Worm (Caenorhabditis elegans): ENCODE results near the gene F31E3.2.

Gene F31E3.2

ce11 chrIII:6988060-6988459 is 14.3 kb downstream of the F31E3.2 start:
- TF ChIP-seq dao-5 (tag; optimal IDR thresholded peaks at IDR 0.05), result no peak
- no peak for TF ChIP-seq him-1 (tag; optimal IDR thresholded peaks at IDR 0.05)
- TF ChIP-seq W03F9.2 (tag; optimal IDR thresholded peaks at IDR 0.05), result no peak

ce11 chrIII:6989201-6989600 is 15.4 kb downstream of the F31E3.2 start:
- TF ChIP-seq W03F9.2 (tag; optimal IDR thresholded peaks at IDR 0.05), result peak; percentile 10
- TF ChIP-seq dao-5 (tag; optimal IDR thresholded peaks at IDR 0.05), result no peak

DNA sequence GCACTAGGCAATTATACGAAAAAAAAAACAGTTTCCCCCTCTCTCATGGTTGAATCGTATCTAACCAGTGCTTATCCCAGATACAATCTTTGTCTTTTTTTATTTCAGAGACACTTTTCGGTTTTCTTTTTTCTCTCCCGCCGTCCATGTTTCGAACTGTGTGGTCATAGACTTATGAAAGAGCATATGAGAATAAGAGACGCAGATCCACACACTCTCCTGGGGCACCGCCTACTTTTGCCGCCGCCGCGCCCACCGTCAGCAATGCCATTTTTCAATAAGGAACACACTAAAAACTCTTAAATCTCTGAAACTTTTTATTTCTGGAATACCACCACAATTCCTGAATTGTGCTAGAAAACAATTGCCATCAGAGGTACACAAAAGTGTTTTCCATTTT is 16.1 kb downstream of the F31E3.2 start, which contains the start of gene prk-1:
Gene prk-1, plus strand, starts transcription at position 269 of the 400 bp plus-strand sequence.
- TF ChIP-seq him-1 (tag; optimal IDR thresholded peaks at IDR 0.05), result no peak
- no peak for TF ChIP-seq dao-5 (tag; optimal IDR thresholded peaks at IDR 0.05)
- TF ChIP-seq W03F9.2 (tag; optimal IDR thresholded peaks at IDR 0.05), result no peak

ce11 chrIII:6991465-6991864 is 17.7 kb downstream of the F31E3.2 start:
- TF ChIP-seq dao-5 (tag; optimal IDR thresholded peaks at IDR 0.05) (no peak), him-1 (tag; optimal IDR thresholded peaks at IDR 0.05) (no peak), W03F9.2 (tag; optimal IDR thresholded peaks at IDR 0.05) (no peak)

ce11 chrIII:6992496-6992895 is 18.7 kb downstream of the F31E3.2 start:
- TF ChIP-seq dao-5 (tag; optimal IDR thresholded peaks at IDR 0.05), result no peak
- TF ChIP-seq W03F9.2 (tag; optimal IDR thresholded peaks at IDR 0.05), result no peak
- no peak for TF ChIP-seq him-1 (tag; optimal IDR thresholded peaks at IDR 0.05)

ce11 chrIII:6993179-6993578 is 19.4 kb downstream of the F31E3.2 start:
- TF ChIP-seq W03F9.2 (tag; optimal IDR thresholded peaks at IDR 0.05), result no peak
- TF ChIP-seq dao-5 (tag; optimal IDR thresholded peaks at IDR 0.05), result no peak
- TF ChIP-seq him-1 (tag; optimal IDR thresholded peaks at IDR 0.05), result no peak

DNA sequence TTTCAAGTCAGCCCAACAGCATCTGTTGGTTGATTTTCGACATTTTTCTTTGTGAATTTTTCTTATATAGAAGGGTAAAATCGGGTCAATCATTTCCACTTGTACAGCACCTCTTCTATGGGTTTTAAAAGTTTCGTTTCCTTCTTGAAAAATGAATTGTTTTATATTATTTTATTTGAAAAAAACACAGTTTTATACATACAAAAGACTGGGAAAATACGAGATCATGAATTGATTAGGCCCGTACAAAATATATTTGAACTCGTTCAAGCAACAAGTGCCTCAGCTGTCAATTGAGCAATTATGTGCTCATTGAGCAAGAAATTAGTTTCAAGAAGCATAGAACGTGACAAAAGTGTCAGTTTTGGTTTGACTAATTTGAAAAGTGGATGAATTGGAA is 28.4 kb downstream of the F31E3.2 start:
- no peak for TF ChIP-seq him-1 (tag; optimal IDR thresholded peaks at IDR 0.05)
- TF ChIP-seq dao-5 (tag; optimal IDR thresholded peaks at IDR 0.05), result no peak
- TF ChIP-seq W03F9.2 (tag; optimal IDR thresholded peaks at IDR 0.05), result no peak

ce11 chrIII:7005350-7005749 is 31.6 kb downstream of the F31E3.2 start, which contains the start of gene C06E8.5:
Gene C06E8.5, minus strand, starts transcription at chrIII:7005450.
- TF ChIP-seq him-1 (tag; optimal IDR thresholded peaks at IDR 0.05) (no peak), dao-5 (tag; optimal IDR thresholded peaks at IDR 0.05) (no peak), W03F9.2 (tag; optimal IDR thresholded peaks at IDR 0.05) (no peak)

DNA sequence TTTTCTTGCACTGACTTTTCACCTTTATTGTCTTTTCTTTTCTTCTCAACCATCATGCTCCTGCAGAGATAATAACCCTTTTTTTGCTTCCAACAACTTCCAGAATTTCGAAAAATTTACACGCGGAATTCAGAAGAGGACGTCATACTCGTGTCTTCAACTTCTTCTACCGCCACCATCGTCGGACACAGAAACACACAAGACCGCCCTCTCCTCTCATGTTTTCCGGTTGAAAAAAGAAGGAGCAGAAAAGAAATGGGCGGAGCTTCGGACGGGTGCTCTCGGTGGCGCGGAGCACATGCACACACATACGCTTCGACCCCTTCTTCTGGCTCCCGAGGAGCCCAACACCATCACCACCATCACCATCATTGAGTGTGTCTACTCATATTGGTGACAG is 35.1 kb downstream of the F31E3.2 start, which contains the start of gene lgc-38:
Gene lgc-38, plus strand, starts transcription at position 301 of the 400 bp plus-strand sequence.
- no peak for TF ChIP-seq him-1 (tag; optimal IDR thresholded peaks at IDR 0.05)

DNA sequence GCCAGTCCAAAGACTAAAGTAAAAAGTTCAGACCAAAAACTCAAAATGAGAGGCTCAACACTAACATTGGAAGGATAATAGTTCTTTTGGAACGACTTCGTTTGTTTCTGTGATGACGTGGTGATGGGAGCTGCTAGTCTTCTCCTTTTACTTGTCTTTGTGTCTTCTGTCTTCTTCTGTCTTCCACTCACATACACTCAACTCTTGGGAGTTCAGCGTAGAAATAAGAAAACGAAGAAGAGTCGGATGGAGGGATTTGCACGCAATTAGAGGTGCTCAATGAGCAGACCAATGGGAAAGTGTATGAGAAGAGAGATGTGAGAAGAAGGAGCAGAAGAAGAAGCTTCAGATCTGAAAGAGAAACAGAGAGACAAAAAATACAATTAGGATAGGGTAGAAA is 38.3 kb downstream of the F31E3.2 start:
- TF ChIP-seq him-1 (tag; optimal IDR thresholded peaks at IDR 0.05), result no peak
- TF ChIP-seq W03F9.2 (tag; optimal IDR thresholded peaks at IDR 0.05), result no peak
- no peak for TF ChIP-seq dao-5 (tag; optimal IDR thresholded peaks at IDR 0.05)

- TF ChIP-seq W03F9.2 (tag; optimal IDR thresholded peaks at IDR 0.05), result no peak
- TF ChIP-seq him-1 (tag; optimal IDR thresholded peaks at IDR 0.05), result no peak
- TF ChIP-seq dao-5 (tag; optimal IDR thresholded peaks at IDR 0.05), result no peak
These were observed 40.0 kb downstream of the F31E3.2 start for ce11 chrIII:7013764-7014163.

- TF ChIP-seq dao-5 (tag; optimal IDR thresholded peaks at IDR 0.05) (no peak), W03F9.2 (tag; optimal IDR thresholded peaks at IDR 0.05) (no peak), him-1 (tag; optimal IDR thresholded peaks at IDR 0.05) (no peak)
These were observed 45.9 kb downstream of the F31E3.2 start for ce11 chrIII:7019724-7020123.

DNA sequence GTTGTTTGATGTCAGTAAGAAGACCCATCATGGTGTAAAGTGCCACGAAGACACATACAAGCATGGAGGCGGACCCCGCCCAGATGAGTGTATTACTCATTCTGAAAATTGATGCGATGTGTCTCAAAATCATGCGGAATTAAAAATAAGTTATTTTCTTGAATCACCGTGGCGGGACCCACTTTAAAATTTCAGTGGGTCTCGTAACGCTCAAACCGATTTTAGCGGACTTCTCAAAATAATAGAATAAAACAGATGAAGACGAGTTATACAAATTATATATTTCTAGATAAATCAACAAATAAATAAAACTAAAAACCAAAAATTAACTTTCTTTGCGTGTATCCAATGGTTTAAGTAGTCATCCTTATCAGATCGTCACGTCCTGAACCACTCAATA is 46.7 kb downstream of the F31E3.2 start, which contains the start of gene col-8:
Gene col-8, minus strand, starts transcription at position 101 of the 400 bp plus-strand sequence.
- TF ChIP-seq him-1 (tag; optimal IDR thresholded peaks at IDR 0.05) (no peak), dao-5 (tag; optimal IDR thresholded peaks at IDR 0.05) (no peak), W03F9.2 (tag; optimal IDR thresholded peaks at IDR 0.05) (no peak)

DNA sequence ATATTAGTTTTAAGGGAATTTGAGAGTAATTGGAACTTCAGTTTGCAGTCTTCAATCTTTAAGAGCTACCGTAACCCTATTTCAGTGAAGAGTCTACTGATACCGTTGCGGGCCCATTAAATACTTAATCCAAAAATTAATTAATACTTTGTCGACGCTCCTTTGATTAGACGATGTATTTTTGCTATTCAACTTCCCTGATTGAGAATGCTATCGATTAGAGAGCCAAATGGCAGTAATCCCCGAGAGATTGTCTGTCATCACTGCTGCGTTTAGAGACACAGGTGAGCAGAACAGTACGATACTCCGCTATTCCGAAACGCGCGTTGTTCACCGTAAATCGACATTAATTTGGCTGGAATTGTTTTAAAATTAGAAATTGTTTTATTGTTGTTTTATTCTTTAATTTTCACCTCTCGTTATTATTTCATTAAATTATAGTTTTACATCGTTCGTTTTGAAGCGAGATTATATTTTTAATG is 47.4 kb downstream of the F31E3.2 start, which contains the start of gene rfl-1:
Gene rfl-1, plus strand, starts transcription at position 51 of the 482 bp plus-strand sequence.
- TF ChIP-seq dao-5 (tag; optimal IDR thresholded peaks at IDR 0.05) (no peak), him-1 (tag; optimal IDR thresholded peaks at IDR 0.05) (no peak), W03F9.2 (tag; optimal IDR thresholded peaks at IDR 0.05) (peak; percentile 37)

ce11 chrIII:7025839-7026238 is 52.1 kb downstream of the F31E3.2 start:
- TF ChIP-seq dao-5 (tag; optimal IDR thresholded peaks at IDR 0.05) (no peak), him-1 (tag; optimal IDR thresholded peaks at IDR 0.05) (no peak), W03F9.2 (tag; optimal IDR thresholded peaks at IDR 0.05) (no peak)
